Worm (Caenorhabditis elegans): ENCODE measurements around the gene ZK1307.8.

Gene ZK1307.8

ce11 chrII:9671308-9671707 lies 46.9 kb downstream of the ZK1307.8 start, which contains the start of gene ZK1320.7:
ZK1320.7 (plus strand) TSS chrII:9671608.
- TF ChIP-seq nhr-111 (GFP tag; optimal IDR thresholded peaks at IDR 0.05), result no peak
- TF ChIP-seq ama-1 (optimal IDR thresholded peaks at IDR 0.05), result no peak
- no peak for TF ChIP-seq set-16 (GFP tag; IDR thresholded peaks at IDR 0.05)
- TF ChIP-seq ceh-20 (GFP tag; IDR thresholded peaks at IDR 0.05), result no peak
- TF ChIP-seq tra-1 (GFP tag; IDR thresholded peaks at IDR 0.05), result no peak
- TF ChIP-seq zip-11 (GFP tag; IDR thresholded peaks at IDR 0.05), result no peak
- TF ChIP-seq pha-4 (GFP tag; IDR thresholded peaks at IDR 0.05), result no peak
- TF ChIP-seq pha-4 (tag; optimal IDR thresholded peaks at IDR 0.05), result no peak
- TF ChIP-seq arid-1 (GFP tag; conservative IDR thresholded peaks at IDR 0.05), result no peak
- TF ChIP-seq daf-19 (GFP tag; conservative IDR thresholded peaks at IDR 0.05), result no peak
- no peak for TF ChIP-seq lsy-2 (tag; optimal IDR thresholded peaks at IDR 0.05)
- TF ChIP-seq vab-7 (GFP tag; IDR thresholded peaks at IDR 0.05), result no peak
- TF ChIP-seq T26A8.4 (GFP tag; IDR thresholded peaks at IDR 0.05), result no peak
- TF ChIP-seq zfp-2 (tag; optimal IDR thresholded peaks at IDR 0.05), result no peak
- no peak for TF ChIP-seq Y48G9A.11 (GFP tag; IDR thresholded peaks at IDR 0.05)
- no peak for TF ChIP-seq nhr-76 (tag; optimal IDR thresholded peaks at IDR 0.05)
- TF ChIP-seq lin-15B (tag; optimal IDR thresholded peaks at IDR 0.05), result no peak
- no peak for TF ChIP-seq zag-1 (tag; optimal IDR thresholded peaks at IDR 0.05)
- no peak for TF ChIP-seq mep-1 (tag; optimal IDR thresholded peaks at IDR 0.05)
- TF ChIP-seq spr-1 (tag; optimal IDR thresholded peaks at IDR 0.05), result no peak

- no peak for TF ChIP-seq madf-9 (GFP tag; conservative IDR thresholded peaks at IDR 0.05)
- no peak for TF ChIP-seq Y5F2A.4 (GFP tag; optimal IDR thresholded peaks at IDR 0.05)
- no peak for TF ChIP-seq ces-1 (GFP tag; optimal IDR thresholded peaks at IDR 0.05)
- no peak for TF ChIP-seq mes-2 (tag; optimal IDR thresholded peaks at IDR 0.05; ENCODE audit: poor library complexity, severe bottlenecking)
- TF ChIP-seq mdl-1 (tag; optimal IDR thresholded peaks at IDR 0.05), result no peak
Observed at ce11 chrII:9674678-9675077, 50.3 kb downstream of the ZK1307.8 start, which contains the start of gene arc-1. arc-1 (plus strand) TSS chrII:9674978.

All from whole organism, L4 larva.